Worm (Caenorhabditis elegans) whole organism, late embryonic: ENCODE measurements around the gene zipt-3.
"Not testable (repeated sequence)": the region's sequence is repeated elsewhere in the genome, so short reads cannot be mapped to it uniquely, and the experiment has no call there.

Experiments used
- C38D4.7 ChIP-seq: fragments of 200-800 bp; sonication (Bioruptor generic); optimal IDR thresholded peaks from 2 replicates; lab custom pipeline; 2018; ENCODE audit warnings: mild to moderate bottlenecking, missing genetic modification characterization, moderate library complexity, missing compliant biosample characterization
- ceh-19 ChIP-seq: fragments of 200-800 bp; sonication (Bioruptor generic); optimal IDR thresholded peaks from 2 replicates; lab custom pipeline; 2018; ENCODE audit warnings: mild to moderate bottlenecking, missing genetic modification characterization, missing compliant biosample characterization
- ceh-2 ChIP-seq: sonication (generic microtip); optimal IDR thresholded peaks from 2 replicates; lab custom pipeline; 2016; ENCODE audit warnings: missing genotype, missing genetic modification characterization, missing compliant biosample characterization
- ceh-31 ChIP-seq: sonication (generic microtip); optimal IDR thresholded peaks from 2 replicates; lab custom pipeline; 2016; ENCODE audit warnings: missing genetic modification characterization, missing compliant biosample characterization
- ceh-34 ChIP-seq: sonication (generic microtip); optimal IDR thresholded peaks from 2 replicates; lab custom pipeline; 2016; ENCODE audit warnings: mild to moderate bottlenecking, missing genetic modification characterization, missing compliant biosample characterization
- ceh-6 ChIP-seq: fragments of 200-800 bp; sonication (Bioruptor generic); optimal IDR thresholded peaks from 2 replicates; lab custom pipeline; 2018; ENCODE audit warnings: mild to moderate bottlenecking, missing genetic modification characterization, missing compliant biosample characterization
- ceh-9 ChIP-seq: sonication (generic microtip); optimal IDR thresholded peaks from 2 replicates; lab custom pipeline; 2016; ENCODE audit warnings: mild to moderate bottlenecking, missing genetic modification characterization, inconsistent platforms, missing compliant biosample characterization
- fax-1 ChIP-seq: sonication (generic microtip); optimal IDR thresholded peaks from 2 replicates; lab custom pipeline; 2016; ENCODE audit warnings: missing genotype, missing genetic modification characterization, missing compliant biosample characterization
- mec-3 ChIP-seq: sonication (generic microtip); optimal IDR thresholded peaks from 2 replicates; lab custom pipeline; 2016; ENCODE audit warnings: borderline replicate concordance, missing genetic modification characterization, missing compliant biosample characterization
- nfya-1 ChIP-seq: sonication (generic microtip); optimal IDR thresholded peaks from 2 replicates; lab custom pipeline; 2017; ENCODE audit warnings: missing genetic modification characterization, mild to moderate bottlenecking, missing compliant biosample characterization, antibody characterized with exemption, moderate library complexity
- nhr-11 ChIP-seq: fragments of 150-350 bp; optimal IDR thresholded peaks from 2 replicates; lab custom pipeline; 2014; ENCODE audit warnings: missing biosample characterization, missing genetic modification characterization
- nhr-232 ChIP-seq: sonication (generic microtip); optimal IDR thresholded peaks from 2 replicates; lab custom pipeline; 2016; ENCODE audit warnings: missing genetic modification characterization, missing compliant biosample characterization
- npax-4 ChIP-seq: sonication (generic microtip); optimal IDR thresholded peaks from 2 replicates; lab custom pipeline; 2016; ENCODE audit warnings: missing genetic modification characterization, missing compliant biosample characterization
- pax-1 ChIP-seq: fragments of 150-350 bp; optimal IDR thresholded peaks from 2 replicates; lab custom pipeline; 2014; ENCODE audit warnings: missing biosample characterization, missing genetic modification characterization
- pros-1 ChIP-seq: fragments of 150-350 bp; optimal IDR thresholded peaks from 2 replicates; lab custom pipeline; 2014; ENCODE audit warnings: missing biosample characterization, missing genetic modification reagents, missing genetic modification characterization
- ttx-3 ChIP-seq: sonication (generic microtip); optimal IDR thresholded peaks from 2 replicates; lab custom pipeline; 2016; ENCODE audit warnings: missing genetic modification reagents, missing genetic modification characterization, missing compliant biosample characterization

Gene zipt-3

ce11 chrII:5757656-5758055, 39.7 kb downstream of the zipt-3 start, which contains the start of the genes F10C1.3 and F10C1.23:
F10C1.3 (minus strand) TSS chrII:5757756.
F10C1.23 (plus strand) TSS chrII:5758040.
- TF ChIP-seq ceh-34, ceh-31, ceh-2 (tag; lab: Kevin White, UChicago): not testable (repeated sequence)

ce11 chrII:5765318-5765717, 47.4 kb downstream of the zipt-3 start, which contains the start of gene ifb-1:
ifb-1 (plus strand) TSS chrII:5765618.
- TF ChIP-seq nhr-232 (tag; lab: Kevin White, UChicago) (no peak), ttx-3 (tag; lab: Kevin White, UChicago) (no peak), nhr-11 (no peak), nfya-1 (no peak), ceh-19 (no peak), mec-3 (tag; lab: Kevin White, UChicago) (no peak), ceh-6 (GFP tag; lab: Kevin White, UChicago) (no peak), pax-1 (tag; lab: Kevin White, UChicago) (no peak), npax-4 (tag; lab: Kevin White, UChicago) (no peak), C38D4.7 (GFP tag; lab: Kevin White, UChicago) (no peak), ceh-9 (tag; lab: Kevin White, UChicago) (no peak), ceh-2 (tag; lab: Kevin White, UChicago) (no peak)

DNA sequence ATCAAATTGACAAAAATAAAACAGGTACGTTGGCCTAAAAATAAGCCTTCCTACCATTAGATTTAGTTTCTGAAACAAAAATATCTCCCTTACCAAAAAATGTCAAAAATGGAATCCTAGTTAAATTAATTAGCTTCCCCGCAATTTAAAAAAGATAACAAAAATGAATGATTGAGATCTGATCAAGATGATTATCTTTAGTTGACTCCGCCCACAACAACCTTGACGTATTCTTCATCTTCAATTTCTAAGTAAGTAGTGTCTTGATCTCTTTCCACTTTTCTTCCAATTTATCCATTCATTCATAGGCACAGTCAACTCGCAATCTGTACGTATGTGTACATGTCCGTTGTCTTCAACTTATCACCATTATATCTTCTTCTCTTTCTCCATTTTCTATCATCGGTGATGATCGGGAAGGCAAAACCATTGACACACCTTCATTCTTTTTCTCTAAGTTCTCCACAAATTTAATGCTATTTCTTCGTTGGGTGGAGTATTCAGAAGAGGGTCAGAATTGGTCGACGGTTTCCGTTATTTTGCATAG, 50.4 kb downstream of the zipt-3 start:
- TF ChIP-seq fax-1 (tag; lab: Kevin White, UChicago) (no peak), pros-1 (tag; lab: Kevin White, UChicago) (no peak)
- TF ChIP-seq, all 69 proteins: peak for 0
